Worm (Caenorhabditis elegans): Measurements from ENCODE around the gene pygo-1.

Gene pygo-1

DNA sequence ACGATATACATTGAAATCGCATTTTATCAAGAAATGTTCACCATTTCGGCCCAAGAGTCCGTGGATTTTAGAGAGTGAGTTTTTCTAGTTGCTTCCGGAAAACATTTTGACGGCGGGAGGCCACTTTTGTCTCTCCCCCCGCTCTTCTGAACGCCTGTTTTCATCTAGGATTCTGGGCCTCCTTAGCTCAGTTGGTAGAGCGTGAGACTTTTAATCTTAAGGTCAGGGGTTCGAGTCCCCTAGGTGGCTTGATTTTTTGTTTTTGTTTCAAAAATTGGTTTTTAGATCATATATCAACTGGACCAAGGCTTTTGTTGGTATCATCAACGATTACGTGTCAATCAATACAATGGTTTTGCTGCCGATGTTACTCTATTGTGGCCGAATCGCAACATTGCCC is 44.4 kb upstream of the pygo-1 start (continued):
- peak; percentile 86 for TF ChIP-seq attf-6 (GFP tag; IDR thresholded peaks at IDR 0.05)
- TF ChIP-seq K12H6.12 (tag; optimal IDR thresholded peaks at IDR 0.05), result peak; percentile 28
- no peak for TF ChIP-seq mes-4 (tag; optimal IDR thresholded peaks at IDR 0.05)
- TF ChIP-seq hsf-1 (GFP tag; IDR thresholded peaks at IDR 0.05), result no peak
- TF ChIP-seq xnd-1 (tag; optimal IDR thresholded peaks at IDR 0.05), result no peak
- TF ChIP-seq ceh-27 (GFP tag; optimal IDR thresholded peaks at IDR 0.05), result peak; percentile 30
- peak; percentile 78 for TF ChIP-seq ztf-28 (GFP tag; IDR thresholded peaks at IDR 0.05)
- no peak for TF ChIP-seq F33H1.4 (GFP tag; IDR thresholded peaks at IDR 0.05)
- TF ChIP-seq rpc-1 (optimal IDR thresholded peaks at IDR 0.05), result peak; percentile 88
- TF ChIP-seq rpc-1 (tag; optimal IDR thresholded peaks at IDR 0.05), result peak; percentile 97
- no peak for TF ChIP-seq B0019.2 (GFP tag; conservative IDR thresholded peaks at IDR 0.05)
- peak; percentile 98 for TF ChIP-seq lin-26 (GFP tag; IDR thresholded peaks at IDR 0.05)
- TF ChIP-seq lin-35 (GFP tag; optimal IDR thresholded peaks at IDR 0.05), result no peak
- no peak for TF ChIP-seq attf-3 (GFP tag; conservative IDR thresholded peaks at IDR 0.05)
- TF ChIP-seq atf-7 (tag; optimal IDR thresholded peaks at IDR 0.05), result no peak
- TF ChIP-seq F52B5.7 (tag; optimal IDR thresholded peaks at IDR 0.05), result no peak
- TF ChIP-seq bed-2 (GFP tag; IDR thresholded peaks at IDR 0.05), result 0 out of 2 replicates have a peak, but pooled peaks have one; percentile 22
- no peak for TF ChIP-seq ceh-79 (tag; optimal IDR thresholded peaks at IDR 0.05)
- TF ChIP-seq ets-4 (GFP tag; optimal IDR thresholded peaks at IDR 0.05), result no peak
- no peak for TF ChIP-seq nhr-27 (tag; optimal IDR thresholded peaks at IDR 0.05)
- TF ChIP-seq cebp-2 (GFP tag; IDR thresholded peaks at IDR 0.05), result peak; percentile 66; the same call in 1 of the 2 replicates
- TF ChIP-seq dpl-1 (GFP tag; optimal IDR thresholded peaks at IDR 0.05), result no peak
- peak; percentile 82; the same call in 1 of the 2 replicates for TF ChIP-seq egl-44 (GFP tag; IDR thresholded peaks at IDR 0.05)
- no peak for TF ChIP-seq K11D2.4 (GFP tag; IDR thresholded peaks at IDR 0.05)
- no peak for TF ChIP-seq unc-62 (GFP tag; optimal IDR thresholded peaks at IDR 0.05)
- TF ChIP-seq mcd-1 (GFP tag; IDR thresholded peaks at IDR 0.05), result no peak
- TF ChIP-seq let-526 (GFP tag; IDR thresholded peaks at IDR 0.05), result no peak
- no peak for TF ChIP-seq akir-1 (GFP tag; optimal IDR thresholded peaks at IDR 0.05)
- TF ChIP-seq ccch-3 (GFP tag; optimal IDR thresholded peaks at IDR 0.05), result no peak
- no peak for TF ChIP-seq ceh-40 (GFP tag; IDR thresholded peaks at IDR 0.05)
- TF ChIP-seq egl-18 (GFP tag; IDR thresholded peaks at IDR 0.05), result no peak
- TF ChIP-seq fkh-3 (tag; optimal IDR thresholded peaks at IDR 0.05), result no peak
- TF ChIP-seq nfya-1 (tag; optimal IDR thresholded peaks at IDR 0.05; ENCODE audit: borderline replicate concordance, insufficient read depth), result no peak
- TF ChIP-seq hmg-1.2 (GFP tag; IDR thresholded peaks at IDR 0.05), result peak; percentile 66; the same call in 1 of the 2 replicates
- no peak for TF ChIP-seq lir-1 (GFP tag; conservative IDR thresholded peaks at IDR 0.05)
- no peak for TF ChIP-seq F39B2.1 (GFP tag; IDR thresholded peaks at IDR 0.05)
- TF ChIP-seq nfyb-1 (GFP tag; IDR thresholded peaks at IDR 0.05), result peak; percentile 87
- peak; percentile 65; the same call in 1 of the 2 replicates for TF ChIP-seq madf-3 (GFP tag; IDR thresholded peaks at IDR 0.05)
- no peak for TF ChIP-seq F57C9.4 (tag; optimal IDR thresholded peaks at IDR 0.05)
- peak; percentile 88 for TF ChIP-seq nhr-90 (tag; optimal IDR thresholded peaks at IDR 0.05)
- peak; percentile 12 for TF ChIP-seq snpc-3.4 (tag; optimal IDR thresholded peaks at IDR 0.05)
- TF ChIP-seq nhr-120 (GFP tag; IDR thresholded peaks at IDR 0.05), result 0 out of 2 replicates have a peak, but pooled peaks have one; percentile 60
- TF ChIP-seq lin-40 (tag; optimal IDR thresholded peaks at IDR 0.05), result no peak
- TF ChIP-seq B0336.3 (GFP tag; IDR thresholded peaks at IDR 0.05), result no peak
- TF ChIP-seq nfya-2 (GFP tag; IDR thresholded peaks at IDR 0.05), result no peak
- TF ChIP-seq lsl-1 (GFP tag; optimal IDR thresholded peaks at IDR 0.05), result peak; percentile 32
- TF ChIP-seq pbrm-1 (GFP tag; IDR thresholded peaks at IDR 0.05), result no peak; the same call in none of the 2 replicates
- no peak for TF ChIP-seq madf-8 (GFP tag; conservative IDR thresholded peaks at IDR 0.05)
- TF ChIP-seq Y67H2A.10 (GFP tag; conservative IDR thresholded peaks at IDR 0.05), result no peak; the same call in 1 of the 2 replicates
- TF ChIP-seq ztf-18 (tag; optimal IDR thresholded peaks at IDR 0.05), result peak; percentile 71

Measured in whole organism, young adult.